Worm (Caenorhabditis elegans) whole organism, L4 larva: ENCODE data around the gene F15E6.4.

Source experiments
- F44E2.7 ChIP-seq: fragments of 200-800 bp; sonication (Bioruptor generic); IDR thresholded peaks from 2 replicates; pipeline ENCODE4 v2.1.2; 2022; ENCODE audit warnings: missing genetic modification characterization, missing compliant biosample characterization
- F49E8.2 ChIP-seq: sonication (generic microtip); optimal IDR thresholded peaks from 2 replicates; lab custom pipeline; 2016; ENCODE audit warnings: missing compliant biosample characterization, mild to moderate bottlenecking, missing genetic modification characterization, borderline replicate concordance
- T26A8.4 ChIP-seq: fragments of 200-800 bp; sonication (Bioruptor generic); IDR thresholded peaks from 2 replicates; pipeline ENCODE4 v1.3.6; 2022; ENCODE audit warnings: missing genetic modification characterization, missing compliant biosample characterization
- arid-1 ChIP-seq: fragments of 200-800 bp; sonication (Bioruptor generic); conservative IDR thresholded peaks from 2 replicates; pipeline ENCODE4 v1.3.6; 2022; ENCODE audit warnings: missing genetic modification reagents, missing genetic modification characterization, missing compliant biosample characterization
- ceh-28 ChIP-seq: fragments of 150-350 bp; optimal IDR thresholded peaks from 2 replicates; lab custom pipeline; 2014; ENCODE audit warnings: missing biosample characterization, missing genetic modification reagents, missing genetic modification characterization
- ces-1 ChIP-seq: fragments of 150-350 bp; sonication (generic microtip); optimal IDR thresholded peaks from 4 replicates; lab custom pipeline; 2014; ENCODE audit warnings: missing biosample characterization, missing genetic modification reagents, missing genetic modification characterization
- cey-2 ChIP-seq: sonication (generic microtip); optimal IDR thresholded peaks from 3 replicates; lab custom pipeline; 2017; ENCODE audit warnings: missing genetic modification characterization, mild to moderate bottlenecking, missing compliant biosample characterization, antibody characterized with exemption, borderline replicate concordance; ENCODE audit not compliant: insufficient read depth
- daf-12 ChIP-seq: fragments of 150-350 bp; optimal IDR thresholded peaks from 2 replicates; lab custom pipeline; 2014; ENCODE audit warnings: missing biosample characterization, missing genetic modification reagents, missing genetic modification characterization
- dmd-6 ChIP-seq: fragments of 200-800 bp; sonication (Bioruptor generic); IDR thresholded peaks from 2 replicates; pipeline ENCODE4 v1.3.6; 2022; ENCODE audit warnings: missing genetic modification reagents, missing genetic modification characterization, missing compliant biosample characterization
- dmd-8 ChIP-seq: fragments of 200-800 bp; sonication (Bioruptor generic); IDR thresholded peaks from 2 replicates; pipeline ENCODE4 v1.3.6; 2022; ENCODE audit warnings: missing genetic modification characterization, missing compliant biosample characterization
- dpl-1 ChIP-seq: fragments of 150-350 bp; optimal IDR thresholded peaks from 2 replicates; lab custom pipeline; 2014; ENCODE audit warnings: missing biosample characterization, missing genetic modification reagents, missing genetic modification characterization
- duxl-1 ChIP-seq: sonication (generic microtip); optimal IDR thresholded peaks from 2 replicates; lab custom pipeline; 2016; ENCODE audit warnings: mild to moderate bottlenecking, missing genetic modification characterization, moderate library complexity, missing compliant biosample characterization; ENCODE audit not compliant: poor library complexity
- egl-43 ChIP-seq: fragments of 200-800 bp; sonication (Bioruptor generic); IDR thresholded peaks from 2 replicates; pipeline ENCODE4 v1.3.6; 2022; ENCODE audit warnings: missing genetic modification reagents, missing genetic modification characterization, missing compliant biosample characterization
- fos-1 ChIP-seq: fragments of 150-350 bp; optimal IDR thresholded peaks from 2 replicates; lab custom pipeline; 2014; ENCODE audit warnings: missing biosample characterization, missing genetic modification characterization
- hlh-30 ChIP-seq: sonication (generic microtip); optimal IDR thresholded peaks from 2 replicates; lab custom pipeline; 2017; ENCODE audit warnings: antibody characterized with exemption, mild to moderate bottlenecking, missing genetic modification characterization, missing compliant biosample characterization; ENCODE audit not compliant: insufficient read depth
- lim-7 ChIP-seq: fragments of 200-800 bp; sonication (Bioruptor generic); IDR thresholded peaks from 2 replicates; pipeline ENCODE4 v1.3.6; 2022; ENCODE audit warnings: missing genetic modification characterization, missing compliant biosample characterization
- lin-15B ChIP-seq: fragments of 150-350 bp; sonication (generic microtip); optimal IDR thresholded peaks from 3 replicates; lab custom pipeline; 2014; ENCODE audit warnings: missing biosample characterization, missing genetic modification characterization
- lin-29 ChIP-seq: fragments of 200-800 bp; sonication (Bioruptor generic); IDR thresholded peaks from 2 replicates; pipeline ENCODE4 v1.3.6; 2022; ENCODE audit warnings: missing genetic modification reagents, missing genetic modification characterization, missing compliant biosample characterization
- mdl-1 ChIP-seq, 2 experiments: fragments of 150-350 bp in 1 of 2; sonication (generic microtip) in 1 of 2; optimal IDR thresholded peaks; 2 replicates each; lab custom pipeline; 2014 to 2017; ENCODE audit warnings: missing biosample characterization in 2 of 2, missing genetic modification characterization in 2 of 2
- mep-1 ChIP-seq: fragments of 150-350 bp; sonication (generic microtip); optimal IDR thresholded peaks from 3 replicates; lab custom pipeline; 2014; ENCODE audit warnings: missing biosample characterization, missing genetic modification characterization
- mxl-2 ChIP-seq: fragments of 200-800 bp; sonication (Bioruptor generic); conservative IDR thresholded peaks from 2 replicates; pipeline ENCODE4 v1.3.6; 2022; ENCODE audit warnings: missing genetic modification reagents, missing genetic modification characterization, missing compliant biosample characterization
- nhr-102 ChIP-seq: sonication (generic microtip); optimal IDR thresholded peaks from 2 replicates; lab custom pipeline; 2016; ENCODE audit warnings: mild to moderate bottlenecking, missing genetic modification characterization, moderate library complexity, missing compliant biosample characterization
- nhr-111 ChIP-seq: fragments of 200-800 bp; sonication (Bioruptor generic); optimal IDR thresholded peaks from 2 replicates; lab custom pipeline; 2018; ENCODE audit warnings: mild to moderate bottlenecking, missing genetic modification characterization, missing compliant biosample characterization
- nhr-237 ChIP-seq: sonication (generic microtip); optimal IDR thresholded peaks from 2 replicates; lab custom pipeline; 2017; ENCODE audit warnings: missing biosample characterization, missing genetic modification characterization
- nhr-28 ChIP-seq: fragments of 150-350 bp; optimal IDR thresholded peaks from 2 replicates; lab custom pipeline; 2014; ENCODE audit warnings: missing biosample characterization, missing genetic modification characterization
- nhr-41 ChIP-seq: fragments of 200-800 bp; sonication (Bioruptor generic); IDR thresholded peaks from 2 replicates; pipeline ENCODE4 v1.3.6; 2022; ENCODE audit warnings: missing genetic modification reagents, missing genetic modification characterization, missing compliant biosample characterization
- nhr-76 ChIP-seq: fragments of 150-350 bp; optimal IDR thresholded peaks from 2 replicates; lab custom pipeline; 2014; ENCODE audit warnings: missing biosample characterization, missing genetic modification characterization
- pha-4 ChIP-seq, 2 experiments: fragments of 150-350 bp in 1 of 2; fragments of 200-800 bp in 1 of 2; sonication (Bioruptor generic) in 1 of 2; IDR thresholded peaks in 1 of 2; optimal IDR thresholded peaks in 1 of 2; 2 replicates each; pipeline versions ENCODE4 v1.3.6 to Lab custom; 2014 to 2022; ENCODE audit warnings: missing genetic modification characterization in 2 of 2, missing genetic modification reagents in 2 of 2, missing biosample characterization in 1 of 2, missing compliant biosample characterization in 1 of 2
- rbr-2 ChIP-seq: sonication (generic microtip); optimal IDR thresholded peaks from 2 replicates; lab custom pipeline; 2016; ENCODE audit warnings: missing genotype, missing genetic modification characterization, missing compliant biosample characterization
- set-16 ChIP-seq: fragments of 200-800 bp; sonication (Bioruptor generic); IDR thresholded peaks from 2 replicates; pipeline ENCODE4 v1.3.6; 2022; ENCODE audit warnings: missing genetic modification reagents, missing genetic modification characterization, missing compliant biosample characterization
- spr-3 ChIP-seq: fragments of 200-800 bp; sonication (Bioruptor generic); optimal IDR thresholded peaks from 2 replicates; lab custom pipeline; 2018; ENCODE audit warnings: mild to moderate bottlenecking, missing genetic modification characterization, missing compliant biosample characterization
- unc-62 ChIP-seq, 3 experiments: fragments of 150-350 bp in 1 of 3; sonication (generic microtip); optimal IDR thresholded peaks in 2 of 3; peaks in 1 of 3; 1 replicate in 1 of 3; 2 replicates in 2 of 3; lab custom pipeline; 2014 to 2017; ENCODE audit warnings: missing biosample characterization in 3 of 3, missing genetic modification characterization in 3 of 3, missing genetic modification reagents in 3 of 3, missing genotype in 1 of 3
- vab-7 ChIP-seq: fragments of 200-800 bp; sonication (Bioruptor generic); IDR thresholded peaks from 2 replicates; pipeline ENCODE4 v1.3.6; 2022; ENCODE audit warnings: missing genetic modification reagents, missing genetic modification characterization, missing compliant biosample characterization
- zfp-3 ChIP-seq: fragments of 200-800 bp; sonication (Bioruptor generic); conservative IDR thresholded peaks from 2 replicates; pipeline ENCODE4 v1.3.6; 2022; ENCODE audit warnings: missing genetic modification reagents, missing genetic modification characterization, missing compliant biosample characterization
- ztf-11 ChIP-seq: fragments of 150-350 bp; optimal IDR thresholded peaks from 2 replicates; lab custom pipeline; 2014; ENCODE audit warnings: missing biosample characterization, missing genetic modification characterization

The F15E6.4 gene

ce11 chrIV:4265224-4265623 lies 26.1 kb upstream of the F15E6.4 start, which contains the start of gene F36A4.5:
F36A4.5 (plus strand) TSS chrIV:4265524.
- TF ChIP-seq nhr-102 (tag; lab: Kevin White, UChicago) (no peak), cey-2 (tag; lab: Kevin White, UChicago) (no peak), vab-7 (GFP tag; lab: Robert Waterston, UW) (no peak), ces-1 (no peak), mdl-1 (tag; optimal IDR thresholded peaks at IDR 0.05; lab: Kevin White, UChicago) (no peak), nhr-41 (GFP tag; lab: Robert Waterston, UW) (no peak), duxl-1 (tag; lab: Kevin White, UChicago) (no peak), T26A8.4 (GFP tag; lab: Robert Waterston, UW) (no peak), F44E2.7 (no peak), dmd-6 (GFP tag; lab: Robert Waterston, UW) (no peak), arid-1 (no peak), egl-43 (GFP tag; lab: Robert Waterston, UW) (no peak), lin-15B (tag; lab: Kevin White, UChicago) (no peak)
- TF ChIP-seq, all 104 proteins: peak for 0

ce11 chrIV:4265951-4266350 lies 25.3 kb upstream of the F15E6.4 start:
- TF ChIP-seq set-16 (GFP tag; lab: Robert Waterston, UW): peak; percentile 60; the same call in 1 of the 2 replicates
- TF ChIP-seq pha-4 (GFP tag; IDR thresholded peaks at IDR 0.05; lab: Robert Waterston, UW): no peak
- no peak for TF ChIP-seq pha-4 (tag; optimal IDR thresholded peaks at IDR 0.05; lab: Kevin White, UChicago)
- 0 out of 2 replicates have a peak, but pooled peaks have one; percentile 35 for TF ChIP-seq dmd-8 (GFP tag; lab: Robert Waterston, UW)
- TF ChIP-seq nhr-102 (tag; lab: Kevin White, UChicago): no peak

ce11 chrIV:4267320-4267719 lies 24.0 kb upstream of the F15E6.4 start, which contains the start of gene F36A4.4:
F36A4.4 (plus strand) TSS chrIV:4267620.
- TF ChIP-seq mep-1 (no peak), dmd-8 (GFP tag; lab: Robert Waterston, UW) (no peak), ces-1 (no peak), nhr-237 (tag; lab: Kevin White, UChicago) (no peak), F49E8.2 (tag; lab: Kevin White, UChicago) (no peak), hlh-30 (tag; lab: Kevin White, UChicago) (no peak), ztf-11 (no peak), dpl-1 (no peak), nhr-76 (tag; lab: Kevin White, UChicago) (no peak), mxl-2 (no peak), fos-1 (tag; lab: Kevin White, UChicago) (no peak), F44E2.7 (no peak), vab-7 (GFP tag; lab: Robert Waterston, UW) (no peak), nhr-111 (GFP tag; lab: Kevin White, UChicago) (no peak), daf-12 (no peak), rbr-2 (tag; lab: Kevin White, UChicago) (no peak), zfp-3 (GFP tag; lab: Robert Waterston, UW) (no peak), ceh-28 (tag; lab: Kevin White, UChicago) (no peak), spr-3 (GFP tag; lab: Kevin White, UChicago) (no peak), mdl-1 (tag; optimal IDR thresholded peaks at IDR 0.05; lab: Kevin White, UChicago) (no peak)

ce11 chrIV:4269308-4269707 lies 22.0 kb upstream of the F15E6.4 start, which contains the start of gene F36A4.3:
F36A4.3 (plus strand) TSS chrIV:4269608.
- no peak for TF ChIP-seq mep-1
- TF ChIP-seq rbr-2 (tag; lab: Kevin White, UChicago): no peak
- TF ChIP-seq unc-62 (GFP tag; optimal IDR thresholded peaks at IDR 0.05 in 1 of 2; lab: Kevin White, UChicago): peak in 1 of 2 experiments; percentile 73
- no peak for TF ChIP-seq unc-62 (tag; optimal IDR thresholded peaks at IDR 0.05; lab: Kevin White, UChicago)
- no peak for TF ChIP-seq lin-29 (GFP tag; lab: Robert Waterston, UW)
- TF ChIP-seq nhr-28 (tag; lab: Kevin White, UChicago): no peak
- TF ChIP-seq lim-7 (GFP tag; lab: Robert Waterston, UW): no peak
- TF ChIP-seq, all 104 proteins: peak for 1
